Worm (Caenorhabditis elegans): ENCODE measurements around the gene sqv-6.

The sqv-6 gene

ce11 chrV:975184-975583 lies 10.6 kb upstream of the sqv-6 start (continued):
- TF ChIP-seq pqm-1 (tag; optimal IDR thresholded peaks at IDR 0.05): no peak
- no peak for TF ChIP-seq nhr-11 (tag; optimal IDR thresholded peaks at IDR 0.05)
- TF ChIP-seq nhr-77 (tag; optimal IDR thresholded peaks at IDR 0.05): no peak

ce11 chrV:969005-969562 lies 4.5 kb upstream of the sqv-6 start:
- TF ChIP-seq zag-1 (tag; optimal IDR thresholded peaks at IDR 0.05): no peak
- TF ChIP-seq nfya-1 (tag; optimal IDR thresholded peaks at IDR 0.05; ENCODE audit: insufficient read depth): no peak
- no peak for TF ChIP-seq unc-62 (GFP tag; optimal IDR thresholded peaks at IDR 0.05)
- TF ChIP-seq ztf-4 (tag; optimal IDR thresholded peaks at IDR 0.05): no peak
- no peak for TF ChIP-seq daf-12 (tag; optimal IDR thresholded peaks at IDR 0.05)
- TF ChIP-seq pha-4 (tag; optimal IDR thresholded peaks at IDR 0.05): no peak
- TF ChIP-seq lsy-12 (tag; optimal IDR thresholded peaks at IDR 0.05): no peak
- no peak for TF ChIP-seq nhr-43 (tag; optimal IDR thresholded peaks at IDR 0.05; ENCODE audit: poor library complexity, severe bottlenecking)
- no peak for TF ChIP-seq fkh-2 (tag; optimal IDR thresholded peaks at IDR 0.05)
- TF ChIP-seq elt-2 (tag; optimal IDR thresholded peaks at IDR 0.05): no peak

- no peak for TF ChIP-seq sea-2 (GFP tag; optimal IDR thresholded peaks at IDR 0.05)
- TF ChIP-seq hmg-11 (tag; optimal IDR thresholded peaks at IDR 0.05): peak; percentile 49
- no peak for TF ChIP-seq nhr-23 (tag; optimal IDR thresholded peaks at IDR 0.05)
- peak; percentile 52 for TF ChIP-seq nfya-1 (tag; optimal IDR thresholded peaks at IDR 0.05; ENCODE audit: insufficient read depth)
- no peak for TF ChIP-seq nhr-43 (tag; optimal IDR thresholded peaks at IDR 0.05; ENCODE audit: poor library complexity, severe bottlenecking)
- TF ChIP-seq ZK546.5 (tag; optimal IDR thresholded peaks at IDR 0.05): no peak
- TF ChIP-seq fkh-2 (tag; optimal IDR thresholded peaks at IDR 0.05): no peak
- no peak for TF ChIP-seq mdl-1 (tag; optimal IDR thresholded peaks at IDR 0.05)
- peak; percentile 91 for TF ChIP-seq fkh-10 (GFP tag; optimal IDR thresholded peaks at IDR 0.05)
- TF ChIP-seq aly-2 (tag; optimal IDR thresholded peaks at IDR 0.05): no peak
- TF ChIP-seq ceh-16 (tag; optimal IDR thresholded peaks at IDR 0.05): no peak
- no peak for TF ChIP-seq nhr-77 (tag; optimal IDR thresholded peaks at IDR 0.05)
- peak; percentile 21 for TF ChIP-seq lin-39 (tag; optimal IDR thresholded peaks at IDR 0.05)
- TF ChIP-seq ceh-9 (tag; optimal IDR thresholded peaks at IDR 0.05): peak; percentile 55
- TF ChIP-seq nhr-12 (tag; optimal IDR thresholded peaks at IDR 0.05): no peak
- TF ChIP-seq nhr-237 (tag; optimal IDR thresholded peaks at IDR 0.05): no peak
- TF ChIP-seq lsy-12 (tag; optimal IDR thresholded peaks at IDR 0.05): no peak
Measured at ce11 chrV:966164-966563, 1.6 kb upstream of the sqv-6 start.

- no peak for TF ChIP-seq nhr-23 (tag; optimal IDR thresholded peaks at IDR 0.05)
- no peak for TF ChIP-seq ceh-82 (tag; optimal IDR thresholded peaks at IDR 0.05)
- TF ChIP-seq ceh-9 (tag; optimal IDR thresholded peaks at IDR 0.05): no peak
- no peak for TF ChIP-seq aly-2 (tag; optimal IDR thresholded peaks at IDR 0.05)
- no peak for TF ChIP-seq nhr-76 (tag; optimal IDR thresholded peaks at IDR 0.05)
- no peak for TF ChIP-seq mdl-1 (tag; optimal IDR thresholded peaks at IDR 0.05)
- TF ChIP-seq pqm-1 (tag; optimal IDR thresholded peaks at IDR 0.05): no peak
- TF ChIP-seq nhr-67 (tag; optimal IDR thresholded peaks at IDR 0.05): no peak
- no peak for TF ChIP-seq fkh-2 (tag; optimal IDR thresholded peaks at IDR 0.05)
- no peak for TF ChIP-seq nhr-43 (tag; optimal IDR thresholded peaks at IDR 0.05; ENCODE audit: poor library complexity, severe bottlenecking)
- TF ChIP-seq elt-2 (tag; optimal IDR thresholded peaks at IDR 0.05): no peak
- no peak for TF ChIP-seq ceh-16 (tag; optimal IDR thresholded peaks at IDR 0.05)
- no peak for TF ChIP-seq jun-1 (tag; optimal IDR thresholded peaks at IDR 0.05)
- TF ChIP-seq skn-1 (tag; optimal IDR thresholded peaks at IDR 0.05): no peak
- TF ChIP-seq zag-1 (tag; optimal IDR thresholded peaks at IDR 0.05): no peak
- TF ChIP-seq lin-15B (tag; optimal IDR thresholded peaks at IDR 0.05): no peak
Measured at ce11 chrV:949760-950159, 14.8 kb downstream of the sqv-6 start, which contains the start of gene Y50D4C.6. Y50D4C.6 (minus strand) TSS chrV:949860.

- TF ChIP-seq nhr-23 (tag; optimal IDR thresholded peaks at IDR 0.05) (no peak), nfya-1 (tag; optimal IDR thresholded peaks at IDR 0.05; ENCODE audit: insufficient read depth) (peak; percentile 87), daf-12 (tag; optimal IDR thresholded peaks at IDR 0.05) (no peak), nhr-12 (tag; optimal IDR thresholded peaks at IDR 0.05) (no peak), lsy-12 (tag; optimal IDR thresholded peaks at IDR 0.05) (no peak), ceh-9 (tag; optimal IDR thresholded peaks at IDR 0.05) (no peak)
Measured at ce11 chrV:949084-949483, 15.5 kb downstream of the sqv-6 start.

ce11 chrV:945828-946227 lies 18.8 kb downstream of the sqv-6 start:
- TF ChIP-seq skn-1 (tag; optimal IDR thresholded peaks at IDR 0.05) (no peak), nfya-1 (tag; optimal IDR thresholded peaks at IDR 0.05; ENCODE audit: insufficient read depth) (peak; percentile 84)
